Worm (Caenorhabditis elegans) whole organism, late embryonic: Measurements from ENCODE around the gene xtr-2.

Experiments
- K09A11.1 ChIP-seq: sonication (generic microtip); optimal IDR thresholded peaks from 2 replicates; lab custom pipeline; 2017; ENCODE audit warnings: antibody characterized with exemption, mild to moderate bottlenecking, missing genetic modification characterization, missing compliant biosample characterization; ENCODE audit not compliant: insufficient read depth
- T23F11.4 ChIP-seq: fragments of 200-800 bp; sonication (Bioruptor generic); optimal IDR thresholded peaks from 2 replicates; lab custom pipeline; 2018; ENCODE audit warnings: mild to moderate bottlenecking, missing genetic modification characterization, missing compliant biosample characterization
- ama-1 ChIP-seq: fragments of 150-350 bp; optimal IDR thresholded peaks from 2 replicates; lab custom pipeline; 2014
- ceh-19 ChIP-seq: fragments of 200-800 bp; sonication (Bioruptor generic); optimal IDR thresholded peaks from 2 replicates; lab custom pipeline; 2018; ENCODE audit warnings: mild to moderate bottlenecking, missing genetic modification characterization, missing compliant biosample characterization
- ceh-2 ChIP-seq: sonication (generic microtip); optimal IDR thresholded peaks from 2 replicates; lab custom pipeline; 2016; ENCODE audit warnings: missing genotype, missing genetic modification characterization, missing compliant biosample characterization
- ceh-22 ChIP-seq: sonication (generic microtip); optimal IDR thresholded peaks from 2 replicates; lab custom pipeline; 2017; ENCODE audit warnings: missing biosample characterization, missing genetic modification characterization
- ceh-30 ChIP-seq: fragments of 150-350 bp; optimal IDR thresholded peaks from 2 replicates; lab custom pipeline; 2014; ENCODE audit warnings: missing biosample characterization, missing genetic modification characterization
- ceh-34 ChIP-seq: sonication (generic microtip); optimal IDR thresholded peaks from 2 replicates; lab custom pipeline; 2016; ENCODE audit warnings: mild to moderate bottlenecking, missing genetic modification characterization, missing compliant biosample characterization
- ceh-48 ChIP-seq: sonication (generic microtip); optimal IDR thresholded peaks from 2 replicates; lab custom pipeline; 2016; ENCODE audit warnings: missing genetic modification characterization, inconsistent platforms, missing compliant biosample characterization
- ceh-6 ChIP-seq: fragments of 200-800 bp; sonication (Bioruptor generic); optimal IDR thresholded peaks from 2 replicates; lab custom pipeline; 2018; ENCODE audit warnings: mild to moderate bottlenecking, missing genetic modification characterization, missing compliant biosample characterization
- ceh-9 ChIP-seq: sonication (generic microtip); optimal IDR thresholded peaks from 2 replicates; lab custom pipeline; 2016; ENCODE audit warnings: mild to moderate bottlenecking, missing genetic modification characterization, inconsistent platforms, missing compliant biosample characterization
- che-1 ChIP-seq: sonication (generic microtip); optimal IDR thresholded peaks from 2 replicates; lab custom pipeline; 2016; ENCODE audit warnings: mild to moderate bottlenecking, missing genetic modification characterization, missing compliant biosample characterization
- dve-1 ChIP-seq: sonication (generic microtip); optimal IDR thresholded peaks from 2 replicates; lab custom pipeline; 2017; ENCODE audit warnings: antibody characterized with exemption, mild to moderate bottlenecking, missing genetic modification characterization, missing compliant biosample characterization
- elt-2 ChIP-seq: sonication (generic microtip); optimal IDR thresholded peaks from 2 replicates; lab custom pipeline; 2016; ENCODE audit warnings: missing genetic modification reagents, missing genetic modification characterization, missing compliant biosample characterization
- elt-4 ChIP-seq: sonication (generic microtip); optimal IDR thresholded peaks from 2 replicates; lab custom pipeline; 2016; ENCODE audit warnings: missing genetic modification characterization, missing compliant biosample characterization
- ets-4 ChIP-seq: sonication (generic microtip); optimal IDR thresholded peaks from 2 replicates; lab custom pipeline; 2016; ENCODE audit warnings: missing genetic modification characterization, missing compliant biosample characterization
- eyg-1 ChIP-seq: sonication (generic microtip); optimal IDR thresholded peaks from 2 replicates; lab custom pipeline; 2016; ENCODE audit warnings: missing genotype, missing genetic modification characterization, missing compliant biosample characterization
- fkh-6 ChIP-seq: sonication (generic microtip); optimal IDR thresholded peaks from 2 replicates; lab custom pipeline; 2016; ENCODE audit warnings: missing genetic modification characterization, missing compliant biosample characterization
- hlh-13 ChIP-seq: fragments of 200-800 bp; sonication (Bioruptor generic); optimal IDR thresholded peaks from 2 replicates; lab custom pipeline; 2018; ENCODE audit warnings: mild to moderate bottlenecking, missing genetic modification characterization, missing compliant biosample characterization
- hlh-15 ChIP-seq: sonication (generic microtip); optimal IDR thresholded peaks from 2 replicates; lab custom pipeline; 2016; ENCODE audit warnings: missing genetic modification characterization, missing compliant biosample characterization
- hlh-30 ChIP-seq: sonication (generic microtip); optimal IDR thresholded peaks from 2 replicates; lab custom pipeline; 2017; ENCODE audit warnings: antibody characterized with exemption, missing genetic modification characterization, missing compliant biosample characterization; ENCODE audit not compliant: insufficient read depth
- hlh-8 ChIP-seq: sonication (generic microtip); optimal IDR thresholded peaks from 2 replicates; lab custom pipeline; 2016; ENCODE audit warnings: missing genotype, missing genetic modification characterization, missing compliant biosample characterization
- lin-11 ChIP-seq: fragments of 200-800 bp; sonication (Bioruptor generic); optimal IDR thresholded peaks from 2 replicates; lab custom pipeline; 2018; ENCODE audit warnings: mild to moderate bottlenecking, missing genetic modification characterization, missing compliant biosample characterization
- madf-2 ChIP-seq: sonication (generic microtip); optimal IDR thresholded peaks from 2 replicates; lab custom pipeline; 2017; ENCODE audit warnings: missing genetic modification characterization, missing compliant biosample characterization
- mec-3 ChIP-seq: sonication (generic microtip); optimal IDR thresholded peaks from 2 replicates; lab custom pipeline; 2016; ENCODE audit warnings: borderline replicate concordance, missing genetic modification characterization, missing compliant biosample characterization
- nfya-1 ChIP-seq: sonication (generic microtip); optimal IDR thresholded peaks from 2 replicates; lab custom pipeline; 2017; ENCODE audit warnings: missing genetic modification characterization, mild to moderate bottlenecking, missing compliant biosample characterization, antibody characterized with exemption, moderate library complexity
- nhr-11 ChIP-seq: fragments of 150-350 bp; optimal IDR thresholded peaks from 2 replicates; lab custom pipeline; 2014; ENCODE audit warnings: missing biosample characterization, missing genetic modification characterization
- nhr-232 ChIP-seq: sonication (generic microtip); optimal IDR thresholded peaks from 2 replicates; lab custom pipeline; 2016; ENCODE audit warnings: missing genetic modification characterization, missing compliant biosample characterization
- pax-1 ChIP-seq: fragments of 150-350 bp; optimal IDR thresholded peaks from 2 replicates; lab custom pipeline; 2014; ENCODE audit warnings: missing biosample characterization, missing genetic modification characterization
- pha-2 ChIP-seq: sonication (generic microtip); optimal IDR thresholded peaks from 2 replicates; lab custom pipeline; 2017; ENCODE audit warnings: mild to moderate bottlenecking, missing genetic modification characterization, missing compliant biosample characterization
- pha-4 ChIP-seq: fragments of 150-350 bp; optimal IDR thresholded peaks from 2 replicates; lab custom pipeline; 2018; ENCODE audit warnings: missing biosample characterization, missing genetic modification reagents, missing genetic modification characterization
- ref-2 ChIP-seq: sonication (generic microtip); optimal IDR thresholded peaks from 2 replicates; lab custom pipeline; 2016; ENCODE audit warnings: missing genetic modification characterization, missing compliant biosample characterization
- rnt-1 ChIP-seq: sonication (generic microtip); optimal IDR thresholded peaks from 2 replicates; lab custom pipeline; 2016; ENCODE audit warnings: missing genetic modification characterization, missing compliant biosample characterization
- sdc-2 ChIP-seq: sonication (generic microtip); optimal IDR thresholded peaks from 2 replicates; lab custom pipeline; 2016; ENCODE audit warnings: missing genotype, missing genetic modification characterization, missing compliant biosample characterization
- sox-2 ChIP-seq: fragments of 200-800 bp; sonication (Bioruptor generic); IDR thresholded peaks from 2 replicates; pipeline ENCODE4 v1.3.6; 2022; ENCODE audit warnings: missing genetic modification reagents, missing genetic modification characterization, missing compliant biosample characterization
- sox-4 ChIP-seq: sonication (generic microtip); optimal IDR thresholded peaks from 2 replicates; lab custom pipeline; 2017; ENCODE audit warnings: mild to moderate bottlenecking, missing genetic modification characterization, inconsistent platforms, missing compliant biosample characterization
- syd-9 ChIP-seq: sonication (generic microtip); optimal IDR thresholded peaks from 2 replicates; lab custom pipeline; 2016; ENCODE audit warnings: mild to moderate bottlenecking, missing genetic modification characterization, moderate library complexity, missing compliant biosample characterization
- tbx-2 ChIP-seq: sonication (generic microtip); optimal IDR thresholded peaks from 2 replicates; lab custom pipeline; 2016; ENCODE audit warnings: missing genetic modification characterization, missing compliant biosample characterization
- ttx-3 ChIP-seq: sonication (generic microtip); optimal IDR thresholded peaks from 2 replicates; lab custom pipeline; 2016; ENCODE audit warnings: missing genetic modification reagents, missing genetic modification characterization, missing compliant biosample characterization
- unc-3 ChIP-seq, 2 experiments: fragments of 200-800 bp in 1 of 2; sonication (Bioruptor generic) in 1 of 2; sonication (generic microtip) in 1 of 2; conservative IDR thresholded peaks in 1 of 2; optimal IDR thresholded peaks in 1 of 2; 2 replicates each; pipeline versions ENCODE4 v1.3.6 to Lab custom; 2016 to 2022; ENCODE audit warnings: missing compliant biosample characterization in 2 of 2, missing genetic modification characterization in 2 of 2, missing genetic modification reagents in 1 of 2
- unc-42 ChIP-seq: sonication (generic microtip); optimal IDR thresholded peaks from 2 replicates; lab custom pipeline; 2016; ENCODE audit warnings: missing genotype, missing genetic modification characterization, missing compliant biosample characterization
- unc-86 ChIP-seq: sonication (generic microtip); optimal IDR thresholded peaks from 2 replicates; lab custom pipeline; 2016; ENCODE audit warnings: missing genetic modification characterization, missing compliant biosample characterization
- ztf-16 ChIP-seq: sonication (generic microtip); optimal IDR thresholded peaks from 2 replicates; lab custom pipeline; 2017; ENCODE audit warnings: missing genetic modification characterization, missing compliant biosample characterization

xtr-2 gene

DNA sequence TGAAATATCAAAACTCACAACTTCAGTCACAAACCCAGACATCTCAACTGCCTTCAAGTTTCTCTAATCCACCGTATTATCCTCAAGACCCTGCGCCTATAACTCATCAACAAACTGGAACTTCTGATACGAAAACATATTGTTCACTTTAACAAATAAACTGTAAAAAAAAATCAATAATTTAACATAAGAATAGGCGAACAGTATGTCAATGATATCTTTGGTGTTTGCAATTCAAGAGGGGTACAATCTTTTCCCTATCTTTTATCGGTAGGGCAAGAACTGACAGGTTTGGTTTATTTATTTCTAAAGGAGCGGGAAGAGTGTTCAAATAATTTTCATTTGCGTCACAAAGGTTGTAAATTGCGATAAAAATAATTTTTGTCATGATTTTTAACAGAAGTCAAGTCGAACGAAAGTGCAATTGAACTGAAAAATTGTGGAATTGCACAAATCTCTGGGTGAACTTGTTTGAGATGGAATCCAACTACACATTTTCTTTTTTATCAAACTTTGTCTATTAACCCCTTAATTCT, 47.7 kb downstream of the xtr-2 start (continued):
- no peak for TF ChIP-seq pha-2 (tag; lab: Kevin White, UChicago)
- no peak for TF ChIP-seq unc-86 (tag; lab: Kevin White, UChicago)
- peak; percentile 9; the same call in 1 of the 2 replicates for TF ChIP-seq unc-3 (GFP tag; conservative IDR thresholded peaks at IDR 0.05; lab: Robert Waterston, UW)
- peak; percentile 55 for TF ChIP-seq unc-3 (tag; optimal IDR thresholded peaks at IDR 0.05; lab: Kevin White, UChicago)
- TF ChIP-seq unc-42 (tag; lab: Kevin White, UChicago): peak; percentile 65
- TF ChIP-seq ceh-34 (tag; lab: Kevin White, UChicago): peak; percentile 67
- TF ChIP-seq eyg-1 (tag; lab: Kevin White, UChicago): no peak
- TF ChIP-seq madf-2: no peak
- TF ChIP-seq sox-2 (GFP tag; lab: Robert Waterston, UW): no peak
- no peak for TF ChIP-seq sox-4 (tag; lab: Kevin White, UChicago)
- TF ChIP-seq elt-4 (tag; lab: Kevin White, UChicago): no peak
- peak; percentile 1 for TF ChIP-seq ceh-30 (tag; lab: Kevin White, UChicago)
- no peak for TF ChIP-seq lin-11 (tag; lab: Kevin White, UChicago)
- TF ChIP-seq hlh-13 (GFP tag; lab: Kevin White, UChicago): no peak
- TF ChIP-seq T23F11.4 (GFP tag; lab: Kevin White, UChicago): no peak
- TF ChIP-seq ceh-9 (tag; lab: Kevin White, UChicago): no peak
- no peak for TF ChIP-seq ttx-3 (tag; lab: Kevin White, UChicago)
- TF ChIP-seq ets-4 (tag; lab: Kevin White, UChicago): peak; percentile 53
- TF ChIP-seq nhr-11 (tag; lab: Kevin White, UChicago): peak; percentile 73

DNA sequence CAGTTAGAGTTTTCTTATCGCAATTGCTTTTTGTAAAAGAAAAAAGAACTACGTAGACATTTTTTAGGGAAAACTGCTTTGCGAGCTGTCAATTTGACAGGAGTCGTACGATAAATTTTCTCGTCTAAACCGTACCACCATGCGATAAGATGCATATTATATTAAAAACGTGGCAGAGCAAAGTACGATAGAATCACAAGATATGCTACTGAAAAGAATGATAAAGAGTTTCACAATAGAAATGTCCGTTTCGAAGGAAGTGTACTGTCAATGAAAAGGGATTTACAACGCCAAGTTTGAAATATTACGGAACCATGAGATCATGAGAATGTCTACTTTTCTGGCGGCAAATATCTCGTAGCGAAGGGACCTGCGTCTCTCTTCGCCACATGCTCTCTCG, 49.4 kb downstream of the xtr-2 start, which contains the start of gene F19H6.5:
Gene F19H6.5 (minus strand): TSS at position 101 of the 400 bp plus-strand sequence.
- TF ChIP-seq lin-11 (tag; lab: Kevin White, UChicago) (no peak), ceh-19 (GFP tag; lab: Kevin White, UChicago) (no peak), pha-4 (tag; lab: Kevin White, UChicago) (no peak), hlh-15 (no peak), ceh-9 (tag; lab: Kevin White, UChicago) (no peak), mec-3 (tag; lab: Kevin White, UChicago) (no peak), ets-4 (tag; lab: Kevin White, UChicago) (no peak), che-1 (no peak), ceh-34 (tag; lab: Kevin White, UChicago) (no peak), hlh-8 (tag; lab: Kevin White, UChicago) (no peak), nfya-1 (tag; lab: Kevin White, UChicago) (no peak), dve-1 (tag; lab: Kevin White, UChicago) (no peak), ama-1 (lab: Kevin White, UChicago) (no peak), ceh-6 (GFP tag; lab: Kevin White, UChicago) (no peak), hlh-13 (GFP tag; lab: Kevin White, UChicago) (no peak), K09A11.1 (tag; lab: Kevin White, UChicago) (no peak), pax-1 (tag; lab: Kevin White, UChicago) (no peak), unc-42 (tag; lab: Kevin White, UChicago) (no peak), syd-9 (tag; lab: Kevin White, UChicago) (no peak)

DNA sequence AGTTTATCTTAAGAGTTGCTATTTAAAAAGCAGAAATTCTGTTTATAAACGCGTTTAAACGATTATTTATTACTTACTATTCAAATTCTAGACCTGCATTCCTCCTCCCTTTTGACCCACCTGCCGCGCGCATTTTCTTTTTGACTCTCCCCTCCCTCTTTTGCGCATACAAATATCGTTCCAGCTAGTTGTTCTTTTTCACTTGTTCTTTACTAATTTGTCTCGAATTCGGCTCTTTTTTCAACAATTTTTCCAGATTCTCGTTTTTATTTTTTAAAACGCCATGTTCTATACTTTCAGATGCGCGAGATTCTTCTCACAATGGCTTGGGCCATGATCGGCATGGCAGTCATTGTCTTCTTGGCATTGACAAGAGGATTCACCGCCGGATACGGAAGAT, 50.0 kb downstream of the xtr-2 start, which contains the start of gene F19H6.4:
Gene F19H6.4 (plus strand): TSS at position 301 of the 400 bp plus-strand sequence.
- TF ChIP-seq ceh-22 (tag; lab: Kevin White, UChicago) (no peak), elt-4 (tag; lab: Kevin White, UChicago) (no peak), pha-4 (tag; lab: Kevin White, UChicago) (no peak), nfya-1 (tag; lab: Kevin White, UChicago) (no peak), ztf-16 (tag; lab: Kevin White, UChicago) (no peak)

DNA sequence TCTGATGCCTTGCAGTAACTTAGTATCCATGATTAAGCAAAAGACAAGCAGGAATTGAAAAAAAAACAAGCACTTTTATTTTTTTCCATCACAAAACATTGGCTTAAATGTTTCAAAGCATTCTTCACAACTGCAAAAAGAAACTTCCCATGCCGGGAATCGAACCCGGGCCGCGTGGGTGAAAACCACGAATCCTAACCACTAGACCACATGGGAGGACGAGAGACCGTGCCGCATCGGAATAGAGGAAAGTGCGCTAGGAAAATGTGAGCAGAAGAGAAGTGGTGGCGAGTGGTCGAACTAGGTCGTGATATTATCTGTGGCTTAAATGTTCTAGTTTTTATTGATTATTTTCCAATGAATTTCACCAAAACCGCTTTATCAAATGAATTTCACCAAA, 52.1 kb downstream of the xtr-2 start:
- TF ChIP-seq sdc-2 (tag; lab: Kevin White, UChicago) (peak; percentile 92), ceh-48 (tag; lab: Kevin White, UChicago) (peak; percentile 27), fkh-6 (tag; lab: Kevin White, UChicago) (no peak), nfya-1 (tag; lab: Kevin White, UChicago) (peak; percentile 38), nhr-232 (tag; lab: Kevin White, UChicago) (peak; percentile 43), tbx-2 (peak; percentile 44), rnt-1 (peak; percentile 53), hlh-30 (peak; percentile 36), ceh-6 (GFP tag; lab: Kevin White, UChicago) (peak; percentile 71), elt-2 (tag; lab: Kevin White, UChicago) (peak; percentile 67), ceh-19 (GFP tag; lab: Kevin White, UChicago) (peak; percentile 32), pha-4 (tag; lab: Kevin White, UChicago) (no peak), ceh-22 (tag; lab: Kevin White, UChicago) (no peak), unc-3 (GFP tag; conservative IDR thresholded peaks at IDR 0.05; lab: Robert Waterston, UW) (no peak), unc-3 (tag; optimal IDR thresholded peaks at IDR 0.05; lab: Kevin White, UChicago) (peak; percentile 34), ref-2 (tag; lab: Kevin White, UChicago) (peak; percentile 21), ceh-30 (tag; lab: Kevin White, UChicago) (no peak), hlh-15 (no peak), ceh-2 (tag; lab: Kevin White, UChicago) (peak; percentile 19), pax-1 (tag; lab: Kevin White, UChicago) (no peak)
